Fruit fly (Drosophila melanogaster) S2 (cell line): ENCODE data around the gene CG11122.

Experiments used
- CG8478 ChIP-seq: fragments of >200 bp; optimal IDR thresholded peaks from 2 replicates; lab custom pipeline; 2018
- CTCF ChIP-seq, 2 experiments: fragments of >200 bp; optimal IDR thresholded peaks; 2 replicates each; lab custom pipeline; 2018

The CG11122 gene

dm6 chrX:11143820-11144219, 19.3 kb upstream of the CG11122 start, which contains the start of gene CG15201:
Gene CG15201 (plus strand): TSS chrX:11144120.
- TF ChIP-seq CG8478 (lab: Kevin White, UChicago) (no peak), CTCF (optimal IDR thresholded peaks at IDR 0.05; lab: Kevin White, UChicago) (no peak)

- TF ChIP-seq CG8478 (lab: Kevin White, UChicago) (no peak), CTCF (optimal IDR thresholded peaks at IDR 0.05; lab: Kevin White, UChicago) (no peak)
These were observed 17.5 kb upstream of the CG11122 start, which contains the start of the genes CG15199 and CG15202 for dm6 chrX:11141785-11142591. Gene CG15199 (minus strand): TSS chrX:11141835. Gene CG15202 (plus strand): TSS chrX:11142541.

- TF ChIP-seq CTCF (optimal IDR thresholded peaks at IDR 0.05; lab: Kevin White, UChicago) (no peak), CG8478 (lab: Kevin White, UChicago) (no peak)
These were observed 15.6 kb upstream of the CG11122 start, which contains the start of gene ssp7 for dm6 chrX:11140163-11140562. Gene ssp7 (minus strand): TSS chrX:11140263.

- TF ChIP-seq CTCF (optimal IDR thresholded peaks at IDR 0.05; lab: Kevin White, UChicago) (peak in 1 of 2 experiments; percentile 28), CG8478 (lab: Kevin White, UChicago) (no peak)
These were observed 13.2 kb upstream of the CG11122 start, which contains the start of gene CDK2AP1 for dm6 chrX:11137566-11138186. Gene CDK2AP1 (plus strand): TSS chrX:11137859.

dm6 chrX:11136587-11137512, 12.3 kb upstream of the CG11122 start, which contains the start of gene Klp10A:
Gene Klp10A (minus strand): TSS chrX:11137118.
- TF ChIP-seq CG8478 (lab: Kevin White, UChicago) (no peak), CTCF (optimal IDR thresholded peaks at IDR 0.05; lab: Kevin White, UChicago) (no peak)

- TF ChIP-seq CG8478 (lab: Kevin White, UChicago) (no peak), CTCF (optimal IDR thresholded peaks at IDR 0.05; lab: Kevin White, UChicago) (no peak)
These were observed 11.5 kb upstream of the CG11122 start for dm6 chrX:11135840-11136586.

dm6 chrX:11132312-11132711, 7.8 kb upstream of the CG11122 start, which contains the start of gene CG44385:
Gene CG44385 (minus strand): TSS chrX:11132412.
- TF ChIP-seq CTCF (optimal IDR thresholded peaks at IDR 0.05; lab: Kevin White, UChicago) (no peak), CG8478 (lab: Kevin White, UChicago) (no peak)

- TF ChIP-seq CTCF (optimal IDR thresholded peaks at IDR 0.05; lab: Kevin White, UChicago), result no peak
- no peak for TF ChIP-seq CG8478 (lab: Kevin White, UChicago)
These were observed 4.3 kb upstream of the CG11122 start, which contains the start of gene SrpRalpha for dm6 chrX:11128828-11129227. Gene SrpRalpha (minus strand): TSS chrX:11129087.

dm6 chrX:11124749-11125508, 403 bp upstream of the CG11122 start, which contains the start of gene Rpt3:
Gene Rpt3 (plus strand): TSS chrX:11125101.
- TF ChIP-seq CG8478 (lab: Kevin White, UChicago), result no peak
- TF ChIP-seq CTCF (optimal IDR thresholded peaks at IDR 0.05; lab: Kevin White, UChicago), result no peak

dm6 chrX:11123561-11123960, 965 bp downstream of the CG11122 start:
- no peak for TF ChIP-seq CG8478 (lab: Kevin White, UChicago)
- no peak for TF ChIP-seq CTCF (optimal IDR thresholded peaks at IDR 0.05; lab: Kevin White, UChicago)

- TF ChIP-seq CTCF (optimal IDR thresholded peaks at IDR 0.05; lab: Kevin White, UChicago) (no peak), CG8478 (lab: Kevin White, UChicago) (no peak)
These were observed 14.9 kb downstream of the CG11122 start for dm6 chrX:11109670-11110069.

- peak; percentile 40 to 49 for TF ChIP-seq CTCF (optimal IDR thresholded peaks at IDR 0.05; lab: Kevin White, UChicago)
- no peak for TF ChIP-seq CG8478 (lab: Kevin White, UChicago)
These were observed 15.6 kb downstream of the CG11122 start for dm6 chrX:11108845-11109450.
